Fruit fly (Drosophila melanogaster) whole organism, embryonic: ENCODE data around the gene CG3337.

Experiments
- Awh ChIP-seq: fragments of 200-800 bp; sonication (Bioruptor generic); IDR thresholded peaks from 2 replicates; pipeline ENCODE4, ENCODE4 v1.3.6; 2022; ENCODE audit warnings: missing biosample characterization, missing genetic modification characterization
- BtbVII ChIP-seq: fragments of 200-800 bp; sonication (Bioruptor generic); optimal IDR thresholded peaks from 3 replicates; lab custom pipeline; 2017; ENCODE audit warnings: missing biosample characterization, mild to moderate bottlenecking, missing genetic modification characterization
- C15 ChIP-seq: fragments of 200-800 bp; sonication (Bioruptor generic); IDR thresholded peaks from 3 replicates; pipeline ENCODE4 v1.3.6; 2022; ENCODE audit warnings: missing biosample characterization, missing genetic modification characterization
- CG10147 ChIP-seq: fragments of 200-800 bp; sonication (Bioruptor generic); optimal IDR thresholded peaks from 2 replicates; lab custom pipeline; 2019; ENCODE audit warnings: missing biosample characterization, mild to moderate bottlenecking, missing genetic modification characterization, moderate library complexity
- CG11085 ChIP-seq: fragments of 200-800 bp; sonication (Bioruptor generic); IDR thresholded peaks from 2 replicates; pipeline ENCODE4 v1.3.6; 2022; ENCODE audit warnings: missing biosample characterization, missing genetic modification characterization
- CG11398 ChIP-seq: fragments of 200-800 bp; sonication (Bioruptor generic); optimal IDR thresholded peaks from 2 replicates; lab custom pipeline; 2016; ENCODE audit warnings: missing biosample characterization, missing genetic modification characterization
- CG11695 ChIP-seq: fragments of 200-800 bp; sonication (Bioruptor generic); IDR thresholded peaks from 3 replicates; pipeline ENCODE4 v1.3.6; 2022; ENCODE audit warnings: missing biosample characterization, missing genetic modification characterization
- CG11723 ChIP-seq: fragments of 200-800 bp; sonication (Bioruptor generic); optimal IDR thresholded peaks from 2 replicates; lab custom pipeline; 2017; ENCODE audit warnings: missing biosample characterization, mild to moderate bottlenecking, missing genetic modification characterization
- CG1233 ChIP-seq: fragments of 200-800 bp; sonication (Bioruptor generic); optimal IDR thresholded peaks from 4 replicates; lab custom pipeline; 2018; ENCODE audit warnings: missing biosample characterization, mild to moderate bottlenecking, missing genetic modification characterization
- CG1647 ChIP-seq: fragments of 200-800 bp; sonication (Bioruptor generic); optimal IDR thresholded peaks from 3 replicates; lab custom pipeline; 2016; ENCODE audit warnings: missing biosample characterization, missing genetic modification characterization
- CG17829 ChIP-seq: fragments of 200-800 bp; optimal IDR thresholded peaks from 2 replicates; lab custom pipeline; 2019; ENCODE audit warnings: missing biosample characterization, mild to moderate bottlenecking, missing genetic modification characterization, moderate library complexity
- CG18599 ChIP-seq: fragments of 200-800 bp; sonication (Bioruptor generic); optimal IDR thresholded peaks from 3 replicates; lab custom pipeline; 2017; ENCODE audit warnings: missing biosample characterization, missing genetic modification characterization, mild to moderate bottlenecking, moderate library complexity, missing genetic modification reagents
- CG2116 ChIP-seq: fragments of 200-800 bp; sonication (Bioruptor generic); optimal IDR thresholded peaks from 3 replicates; lab custom pipeline; 2018; ENCODE audit warnings: missing biosample characterization, mild to moderate bottlenecking, missing genetic modification characterization
- CG4617 ChIP-seq: fragments of 200-800 bp; sonication (Bioruptor generic); optimal IDR thresholded peaks from 3 replicates; lab custom pipeline; 2016; ENCODE audit warnings: missing biosample characterization, missing genetic modification characterization, borderline replicate concordance
- CG7987 ChIP-seq: fragments of 200-800 bp; sonication (Bioruptor generic); optimal IDR thresholded peaks from 2 replicates; lab custom pipeline; 2018; ENCODE audit warnings: missing biosample characterization, mild to moderate bottlenecking, missing genetic modification characterization, moderate library complexity
- Dfd ChIP-seq, 2 experiments: fragments of >200 bp; optimal IDR thresholded peaks; 2 replicates each; lab custom pipeline; 2017; ENCODE audit warnings: missing biosample characterization in 2 of 2, missing genetic modification characterization in 2 of 2
- Gsc ChIP-seq: fragments of 200-800 bp; sonication (Bioruptor generic); IDR thresholded peaks from 2 replicates; pipeline ENCODE4 v1.3.6; 2022; ENCODE audit warnings: missing biosample characterization, missing genetic modification characterization
- Gug ChIP-seq: fragments of 200-800 bp; sonication (Bioruptor generic); IDR thresholded peaks from 4 replicates; pipeline ENCODE4 v1.3.6; 2022; ENCODE audit warnings: missing biosample characterization, missing genetic modification characterization
- Max ChIP-seq: fragments of 200-800 bp; sonication (Bioruptor generic); optimal IDR thresholded peaks from 2 replicates; lab custom pipeline; 2016; ENCODE audit warnings: missing biosample characterization, mild to moderate bottlenecking, missing genetic modification characterization
- Meics ChIP-seq: fragments of 200-800 bp; sonication (Bioruptor generic); optimal IDR thresholded peaks from 2 replicates; lab custom pipeline; 2017; ENCODE audit warnings: missing biosample characterization, mild to moderate bottlenecking, missing genetic modification characterization
- Mes4 ChIP-seq: fragments of 200-800 bp; sonication (Bioruptor generic); optimal IDR thresholded peaks from 2 replicates; lab custom pipeline; 2016; ENCODE audit warnings: missing biosample characterization, missing genetic modification characterization
- NC2β ChIP-seq: fragments of 200-800 bp; sonication (Bioruptor generic); optimal IDR thresholded peaks from 2 replicates; lab custom pipeline; 2016; ENCODE audit warnings: missing biosample characterization, missing genetic modification characterization
- NfI ChIP-seq: fragments of 200-800 bp; sonication (Bioruptor generic); optimal IDR thresholded peaks from 3 replicates; lab custom pipeline; 2018; ENCODE audit warnings: missing biosample characterization, mild to moderate bottlenecking, missing genetic modification characterization, moderate library complexity
- Ssrp ChIP-seq: fragments of 200-800 bp; sonication (Bioruptor generic); optimal IDR thresholded peaks from 2 replicates; lab custom pipeline; 2018; ENCODE audit warnings: missing biosample characterization, mild to moderate bottlenecking, missing genetic modification characterization, moderate library complexity
- Vsx1 ChIP-seq: fragments of 200-800 bp; sonication (Bioruptor generic); optimal IDR thresholded peaks from 2 replicates; lab custom pipeline; 2017; ENCODE audit warnings: missing biosample characterization, mild to moderate bottlenecking, missing genetic modification characterization, missing genetic modification reagents
- abd-A ChIP-seq: fragments of 200-800 bp; sonication (Bioruptor generic); optimal IDR thresholded peaks from 3 replicates; lab custom pipeline; 2019; ENCODE audit warnings: missing biosample characterization, mild to moderate bottlenecking, missing genetic modification characterization, moderate library complexity
- ac ChIP-seq: fragments of 200-800 bp; sonication (Bioruptor generic); optimal IDR thresholded peaks from 3 replicates; lab custom pipeline; 2017; ENCODE audit warnings: missing biosample characterization, mild to moderate bottlenecking, missing genetic modification characterization
- bowl ChIP-seq: fragments of 200-800 bp; sonication (Bioruptor generic); IDR thresholded peaks from 2 replicates; pipeline ENCODE4 v1.3.6; 2022; ENCODE audit warnings: missing biosample characterization, missing genetic modification characterization
- dpn ChIP-seq, 2 experiments: fragments of 200-800 bp; sonication (Bioruptor generic); optimal IDR thresholded peaks; 3 replicates each; lab custom pipeline; 2016; ENCODE audit warnings: missing biosample characterization in 2 of 2, missing genetic modification characterization in 2 of 2
- esg ChIP-seq: fragments of 200-800 bp; sonication (Bioruptor generic); conservative IDR thresholded peaks from 2 replicates; pipeline ENCODE4 v1.3.6; 2022; ENCODE audit warnings: missing biosample characterization, missing genetic modification characterization
- exex ChIP-seq: fragments of 200-800 bp; sonication (Bioruptor generic); optimal IDR thresholded peaks from 4 replicates; lab custom pipeline; 2018; ENCODE audit warnings: missing biosample characterization, mild to moderate bottlenecking, missing genetic modification characterization, moderate library complexity
- gem ChIP-seq: fragments of 200-800 bp; sonication (Bioruptor generic); optimal IDR thresholded peaks from 2 replicates; lab custom pipeline; 2019; ENCODE audit warnings: missing biosample characterization, mild to moderate bottlenecking, missing genetic modification characterization, moderate library complexity
- gfzf ChIP-seq: fragments of 200-800 bp; sonication (Bioruptor generic); optimal IDR thresholded peaks from 2 replicates; lab custom pipeline; 2016; ENCODE audit warnings: missing biosample characterization, mild to moderate bottlenecking, missing genetic modification characterization, moderate library complexity
- ind ChIP-seq: fragments of 200-800 bp; sonication (Bioruptor generic); optimal IDR thresholded peaks from 3 replicates; lab custom pipeline; 2016; ENCODE audit warnings: missing biosample characterization, missing genetic modification characterization
- insv ChIP-seq, 2 experiments: fragments of 200-800 bp; sonication (Bioruptor generic); optimal IDR thresholded peaks; 3 replicates each; lab custom pipeline; 2016 to 2018; ENCODE audit warnings: missing biosample characterization in 2 of 2, missing genetic modification characterization in 2 of 2
- kni ChIP-seq: fragments of 200-800 bp; sonication (Bioruptor generic); optimal IDR thresholded peaks from 3 replicates; lab custom pipeline; 2017; ENCODE audit warnings: mild to moderate bottlenecking, missing biosample characterization, missing genetic modification reagents, missing genetic modification characterization
- lbe ChIP-seq: fragments of 200-800 bp; sonication (Bioruptor generic); optimal IDR thresholded peaks from 2 replicates; lab custom pipeline; 2016; ENCODE audit warnings: missing biosample characterization, mild to moderate bottlenecking, missing genetic modification characterization
- maf-S ChIP-seq: fragments of 200-800 bp; sonication (Bioruptor generic); optimal IDR thresholded peaks from 2 replicates; lab custom pipeline; 2016; ENCODE audit warnings: missing biosample characterization, missing genetic modification characterization
- nmo ChIP-seq: fragments of 200-800 bp; sonication (Bioruptor generic); optimal IDR thresholded peaks from 2 replicates; lab custom pipeline; 2018; ENCODE audit warnings: missing biosample characterization, mild to moderate bottlenecking, missing genetic modification characterization, moderate library complexity
- nom ChIP-seq: fragments of 200-800 bp; sonication (Bioruptor generic); optimal IDR thresholded peaks from 2 replicates; lab custom pipeline; 2017; ENCODE audit warnings: missing biosample characterization, missing genetic modification characterization, mild to moderate bottlenecking, moderate library complexity, missing genetic modification reagents
- p53 ChIP-seq: fragments of 200-800 bp; sonication (Bioruptor generic); optimal IDR thresholded peaks from 2 replicates; lab custom pipeline; 2016; ENCODE audit warnings: missing biosample characterization, missing genetic modification characterization
- pan ChIP-seq, 4 experiments: fragments of >200 bp in 3 of 4; fragments of 200-800 bp in 1 of 4; sonication (Bioruptor generic) in 1 of 4; optimal IDR thresholded peaks in 3 of 4; IDR thresholded peaks in 1 of 4; 2 replicates each; pipeline versions ENCODE4 v1.3.6 to Lab custom; 2017 to 2022; ENCODE audit warnings: missing biosample characterization in 2 of 4, missing genetic modification characterization in 2 of 4, mixed read lengths in 1 of 4
- peb ChIP-seq: fragments of 200-800 bp; sonication (Bioruptor generic); IDR thresholded peaks from 2 replicates; pipeline ENCODE4 v1.3.6; 2022; ENCODE audit warnings: missing biosample characterization, missing genetic modification characterization
- pita ChIP-seq: fragments of 200-800 bp; sonication (Bioruptor generic); optimal IDR thresholded peaks from 2 replicates; lab custom pipeline; 2017; ENCODE audit warnings: missing biosample characterization, mild to moderate bottlenecking, missing genetic modification characterization
- sd ChIP-seq: fragments of 200-800 bp; sonication (Bioruptor generic); optimal IDR thresholded peaks from 3 replicates; lab custom pipeline; 2018; ENCODE audit warnings: missing biosample characterization, mild to moderate bottlenecking, missing genetic modification characterization, moderate library complexity
- so ChIP-seq: fragments of 200-800 bp; sonication (Bioruptor generic); IDR thresholded peaks from 3 replicates; pipeline ENCODE4 v1.3.6; 2022; ENCODE audit warnings: missing biosample characterization, missing genetic modification characterization
- sr ChIP-seq: fragments of 200-800 bp; sonication (Bioruptor generic); IDR thresholded peaks from 3 replicates; pipeline ENCODE4 v1.3.6; 2022; ENCODE audit warnings: missing biosample characterization, missing genetic modification characterization
- sug ChIP-seq: fragments of 200-800 bp; optimal IDR thresholded peaks from 2 replicates; lab custom pipeline; 2019; ENCODE audit warnings: missing biosample characterization, mild to moderate bottlenecking, missing genetic modification characterization, moderate library complexity
- toy ChIP-seq: fragments of 200-800 bp; sonication (Bioruptor generic); IDR thresholded peaks from 2 replicates; pipeline ENCODE4 v1.3.6; 2022; ENCODE audit warnings: missing biosample characterization, missing genetic modification characterization
- trem ChIP-seq: fragments of 200-800 bp; optimal IDR thresholded peaks from 3 replicates; lab custom pipeline; 2019; ENCODE audit warnings: missing biosample characterization, mild to moderate bottlenecking, missing genetic modification characterization, moderate library complexity

CG3337 gene

DNA sequence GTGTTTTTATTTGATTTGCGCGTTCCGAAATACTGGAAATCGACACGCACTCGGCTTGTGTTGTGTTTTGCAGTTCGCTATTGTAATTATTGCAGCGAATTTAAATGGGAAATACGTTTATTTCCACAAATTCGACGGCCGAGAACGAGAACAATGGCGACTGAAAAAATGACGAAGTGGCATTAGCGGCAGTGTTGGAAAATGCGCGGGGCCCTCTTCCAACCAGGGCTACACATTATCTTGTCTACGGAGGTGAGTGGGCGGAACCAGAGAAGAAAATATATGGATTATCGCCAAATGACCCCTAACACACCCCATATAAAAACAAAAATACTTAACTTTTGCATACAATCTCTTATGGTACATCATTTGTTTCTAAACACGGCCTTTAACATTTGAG, 45.5 kb upstream of the CG3337 start, which contains the start of gene Rab1 (continued):
- TF ChIP-seq bowl (GFP tag; lab: Robert Waterston, UW) (no peak), Vsx1 (GFP tag; lab: Kevin White, UChicago) (no peak), gfzf (GFP tag; lab: Kevin White, UChicago) (peak; percentile 27), trem (peak; percentile 97), nom (GFP tag; lab: Kevin White, UChicago) (peak; percentile 29), Max (no peak), abd-A (tag; lab: Kevin White, UChicago) (peak; percentile 49), CG4617 (GFP tag; lab: Kevin White, UChicago) (peak; percentile 87), NC2β (GFP tag; lab: Kevin White, UChicago) (peak; percentile 39), Gug (GFP tag; lab: Robert Waterston, UW) (no peak), Awh (GFP tag; lab: Robert Waterston, UW) (no peak), CG11695 (GFP tag; lab: Robert Waterston, UW) (no peak), BtbVII (GFP tag; lab: Kevin White, UChicago) (peak; percentile 56), sug (tag; lab: Kevin White, UChicago) (peak; percentile 25), pita (GFP tag; lab: Kevin White, UChicago) (no peak), CG11085 (GFP tag; lab: Robert Waterston, UW) (0 out of 2 replicates have a peak, but pooled peaks have one; percentile 26), pan (optimal IDR thresholded peaks at IDR 0.05; lab: Kevin White, UChicago) (no peak), pan (GFP tag; optimal IDR thresholded peaks at IDR 0.05 in 1 of 2, IDR thresholded peaks at IDR 0.05 in 1 of 2) (no peak), sr (GFP tag; lab: Robert Waterston, UW) (peak; percentile 97), ind (GFP tag; lab: Kevin White, UChicago) (peak; percentile 22), maf-S (GFP tag; lab: Kevin White, UChicago) (peak; percentile 22), CG11723 (GFP tag; lab: Kevin White, UChicago) (peak; percentile 19), gem (no peak), dpn (GFP tag; optimal IDR thresholded peaks at IDR 0.05; lab: Kevin White, UChicago) (peak; percentile 29 to 33), so (no peak; the same call in 2 of the 3 replicates), kni (GFP tag; lab: Kevin White, UChicago) (peak; percentile 36), insv (GFP tag; optimal IDR thresholded peaks at IDR 0.05; lab: Kevin White, UChicago) (peak in 1 of 2 experiments; percentile 1), Mes4 (GFP tag; lab: Kevin White, UChicago) (peak; percentile 6), Meics (GFP tag; lab: Kevin White, UChicago) (peak; percentile 12), CG18599 (GFP tag; lab: Kevin White, UChicago) (peak; percentile 45), peb (GFP tag; lab: Robert Waterston, UW) (no peak), Gsc (GFP tag; lab: Robert Waterston, UW) (no peak), Ssrp (tag; lab: Kevin White, UChicago) (peak; percentile 11), CG11398 (GFP tag; lab: Kevin White, UChicago) (no peak), ac (no peak), Dfd (GFP tag; optimal IDR thresholded peaks at IDR 0.05; lab: Kevin White, UChicago) (no peak), toy (GFP tag; lab: Robert Waterston, UW) (no peak), CG17829 (peak; percentile 29), p53 (GFP tag; lab: Kevin White, UChicago) (no peak), nmo (peak; percentile 46), C15 (GFP tag; lab: Robert Waterston, UW) (no peak), CG1647 (GFP tag; lab: Kevin White, UChicago) (peak; percentile 30), NfI (GFP tag; lab: Kevin White, UChicago) (peak; percentile 46), lbe (GFP tag; lab: Kevin White, UChicago) (peak; percentile 16), CG2116 (peak; percentile 51), esg (no peak), CG10147 (GFP tag; lab: Kevin White, UChicago) (no peak), CG7987 (GFP tag; lab: Kevin White, UChicago) (peak; percentile 38), sd (peak; percentile 12), exex (tag; lab: Kevin White, UChicago) (no peak), CG1233 (GFP tag; lab: Kevin White, UChicago) (peak; percentile 27)
